Worm (Caenorhabditis elegans) whole organism, L3 larva: ENCODE measurements around the gene F46C3.2.

Experiments used
- lin-15B ChIP-seq: fragments of 150-350 bp; optimal IDR thresholded peaks from 2 replicates; lab custom pipeline; 2014; ENCODE audit warnings: missing biosample characterization, missing genetic modification characterization
- nhr-77 ChIP-seq: fragments of 150-350 bp; optimal IDR thresholded peaks from 2 replicates; lab custom pipeline; 2014; ENCODE audit warnings: missing biosample characterization, missing genetic modification characterization
- unc-62 ChIP-seq: fragments of 150-350 bp; sonication (generic microtip); optimal IDR thresholded peaks from 4 replicates; lab custom pipeline; 2014; ENCODE audit warnings: missing biosample characterization, missing genetic modification reagents, missing genetic modification characterization

ce11 chrX:11463568-11463967, 45.0 kb upstream of the F46C3.2 start:
- TF ChIP-seq nhr-77 (tag; lab: Kevin White, UChicago) (no peak), unc-62 (no peak), lin-15B (no peak)
